Worm (Caenorhabditis elegans): ENCODE measurements around the gene unc-52.
A peak's percentile ranks its signal among the peaks of the same experiment; 100 is the strongest.

Gene unc-52

ce11 chrII:14605026-14605425 is 79.2 kb downstream of the unc-52 start:
- peak; percentile 11 for TF ChIP-seq nhr-6 (tag; optimal IDR thresholded peaks at IDR 0.05)
- no peak for TF ChIP-seq ztf-4 (tag; optimal IDR thresholded peaks at IDR 0.05)
- no peak for TF ChIP-seq nhr-25 (tag; optimal IDR thresholded peaks at IDR 0.05)

ce11 chrII:14604261-14604660 is 80.0 kb downstream of the unc-52 start:
- no peak for TF ChIP-seq gmeb-1 (tag; optimal IDR thresholded peaks at IDR 0.05)
- TF ChIP-seq mab-5 (tag; optimal IDR thresholded peaks at IDR 0.05) = no peak
- no peak for TF ChIP-seq alr-1 (tag; optimal IDR thresholded peaks at IDR 0.05)
- no peak for TF ChIP-seq ztf-11 (tag; optimal IDR thresholded peaks at IDR 0.05)
- no peak for TF ChIP-seq nhr-21 (tag; optimal IDR thresholded peaks at IDR 0.05)
- TF ChIP-seq C34F6.9 (tag; optimal IDR thresholded peaks at IDR 0.05) = no peak
- no peak for TF ChIP-seq unc-39 (tag; optimal IDR thresholded peaks at IDR 0.05)
- TF ChIP-seq dmd-4 (tag; optimal IDR thresholded peaks at IDR 0.05) = no peak
- no peak for TF ChIP-seq ceh-82 (tag; optimal IDR thresholded peaks at IDR 0.05)
- TF ChIP-seq lin-39 (tag; optimal IDR thresholded peaks at IDR 0.05) = no peak
- TF ChIP-seq snpc-4 (tag; optimal IDR thresholded peaks at IDR 0.05) = no peak
- no peak for TF ChIP-seq nhr-129 (tag; optimal IDR thresholded peaks at IDR 0.05)
- TF ChIP-seq sma-3 (GFP tag; optimal IDR thresholded peaks at IDR 0.05) = no peak
- no peak for TF ChIP-seq blmp-1 (tag; optimal IDR thresholded peaks at IDR 0.05; ENCODE audit: insufficient read depth)
- no peak for TF ChIP-seq egl-27 (tag; optimal IDR thresholded peaks at IDR 0.05)
- TF ChIP-seq ceh-16 (tag; optimal IDR thresholded peaks at IDR 0.05) = no peak

ce11 chrII:14602735-14603134 is 81.5 kb downstream of the unc-52 start:
- TF ChIP-seq blmp-1 (tag; optimal IDR thresholded peaks at IDR 0.05; ENCODE audit: insufficient read depth) (no peak), sma-9 (GFP tag; optimal IDR thresholded peaks at IDR 0.05) (no peak), sma-9 (tag; optimal IDR thresholded peaks at IDR 0.05) (no peak)

ce11 chrII:14600852-14601313 is 83.4 kb downstream of the unc-52 start, which contains the start of gene tps-2:
Gene tps-2 (plus strand): TSS chrII:14600902.
- no peak for TF ChIP-seq sem-4 (tag; optimal IDR thresholded peaks at IDR 0.05)
- TF ChIP-seq dmd-4 (tag; optimal IDR thresholded peaks at IDR 0.05) = no peak
- TF ChIP-seq nhr-25 (tag; optimal IDR thresholded peaks at IDR 0.05) = no peak
- TF ChIP-seq ZK546.5 (tag; optimal IDR thresholded peaks at IDR 0.05) = no peak
- no peak for TF ChIP-seq elt-3 (tag; optimal IDR thresholded peaks at IDR 0.05)
- no peak for TF ChIP-seq nhr-237 (tag; optimal IDR thresholded peaks at IDR 0.05)
- TF ChIP-seq ama-1 (optimal IDR thresholded peaks at IDR 0.05) = peak; percentile 60
- TF ChIP-seq nhr-10 (tag; optimal IDR thresholded peaks at IDR 0.05) = no peak
- TF ChIP-seq F13H6.1 (tag; optimal IDR thresholded peaks at IDR 0.05) = no peak

ce11 chrII:14599933-14600630 is 84.2 kb downstream of the unc-52 start:
- TF ChIP-seq ama-1 (optimal IDR thresholded peaks at IDR 0.05) (no peak), Y55F3AM.14 (GFP tag; optimal IDR thresholded peaks at IDR 0.05) (no peak), sem-4 (tag; optimal IDR thresholded peaks at IDR 0.05) (no peak), blmp-1 (tag; optimal IDR thresholded peaks at IDR 0.05; ENCODE audit: insufficient read depth) (peak; percentile 26), nhr-10 (tag; optimal IDR thresholded peaks at IDR 0.05) (no peak), sma-3 (GFP tag; optimal IDR thresholded peaks at IDR 0.05) (peak; percentile 15), unc-39 (tag; optimal IDR thresholded peaks at IDR 0.05) (no peak), sma-9 (GFP tag; optimal IDR thresholded peaks at IDR 0.05) (peak; percentile 68), sma-9 (tag; optimal IDR thresholded peaks at IDR 0.05) (no peak), F13H6.1 (tag; optimal IDR thresholded peaks at IDR 0.05) (no peak), aly-2 (tag; optimal IDR thresholded peaks at IDR 0.05) (no peak), fos-1 (tag; optimal IDR thresholded peaks at IDR 0.05) (peak; percentile 44), nhr-23 (tag; optimal IDR thresholded peaks at IDR 0.05) (no peak), lin-13 (GFP tag; optimal IDR thresholded peaks at IDR 0.05) (no peak), lin-39 (tag; optimal IDR thresholded peaks at IDR 0.05) (no peak), crh-2 (tag; optimal IDR thresholded peaks at IDR 0.05) (peak; percentile 31), lin-11 (tag; optimal IDR thresholded peaks at IDR 0.05) (no peak), nhr-25 (tag; optimal IDR thresholded peaks at IDR 0.05) (peak; percentile 27), nhr-129 (tag; optimal IDR thresholded peaks at IDR 0.05) (peak; percentile 36), mbf-1 (tag; optimal IDR thresholded peaks at IDR 0.05) (no peak), alr-1 (tag; optimal IDR thresholded peaks at IDR 0.05) (no peak), lsy-2 (tag; optimal IDR thresholded peaks at IDR 0.05) (peak in 1 of 2 experiments; percentile 11), skn-1 (tag; optimal IDR thresholded peaks at IDR 0.05) (no peak), ceh-16 (tag; optimal IDR thresholded peaks at IDR 0.05) (no peak), ztf-1 (GFP tag; conservative IDR thresholded peaks at IDR 0.05) (no peak), egl-27 (tag; optimal IDR thresholded peaks at IDR 0.05) (no peak), mdl-1 (tag; optimal IDR thresholded peaks at IDR 0.05) (no peak)
